Worm (Caenorhabditis elegans): ENCODE data around the gene F08B12.11.

ce11 chrX:11337783-11338182 is 47.1 kb upstream of the F08B12.11 start, which contains the start of gene gcy-9:
- TF ChIP-seq skn-1 (tag; optimal IDR thresholded peaks at IDR 0.05) (no peak), ceh-82 (tag; optimal IDR thresholded peaks at IDR 0.05) (no peak), egl-27 (tag; optimal IDR thresholded peaks at IDR 0.05) (no peak), elt-1 (tag; optimal IDR thresholded peaks at IDR 0.05) (no peak), nhr-12 (tag; optimal IDR thresholded peaks at IDR 0.05) (no peak), unc-62 (GFP tag; optimal IDR thresholded peaks at IDR 0.05) (no peak), lsy-12 (tag; optimal IDR thresholded peaks at IDR 0.05) (no peak)
